Worm (Caenorhabditis elegans): Measurements from ENCODE around the gene K09E9.7.
A peak's percentile ranks its signal among the peaks of the same experiment; 100 is the strongest.

Gene K09E9.7

ce11 chrX:15622041-15622440 lies 18.7 kb upstream of the K09E9.7 start:
- TF ChIP-seq nhr-71 (tag; optimal IDR thresholded peaks at IDR 0.05) (peak; percentile 19), fkh-8 (tag; optimal IDR thresholded peaks at IDR 0.05) (peak; percentile 24), efl-1 (optimal IDR thresholded peaks at IDR 0.05) (no peak), efl-1 (GFP tag; optimal IDR thresholded peaks at IDR 0.05 in 1 of 2) (peak in 1 of 2 experiments; percentile 79), tlp-1 (tag; optimal IDR thresholded peaks at IDR 0.05) (no peak), elt-2 (tag; optimal IDR thresholded peaks at IDR 0.05) (peak; percentile 25), lin-14 (GFP tag; optimal IDR thresholded peaks at IDR 0.05) (peak; percentile 45), unc-130 (tag; optimal IDR thresholded peaks at IDR 0.05) (no peak), unc-30 (tag; optimal IDR thresholded peaks at IDR 0.05) (no peak)

DNA sequence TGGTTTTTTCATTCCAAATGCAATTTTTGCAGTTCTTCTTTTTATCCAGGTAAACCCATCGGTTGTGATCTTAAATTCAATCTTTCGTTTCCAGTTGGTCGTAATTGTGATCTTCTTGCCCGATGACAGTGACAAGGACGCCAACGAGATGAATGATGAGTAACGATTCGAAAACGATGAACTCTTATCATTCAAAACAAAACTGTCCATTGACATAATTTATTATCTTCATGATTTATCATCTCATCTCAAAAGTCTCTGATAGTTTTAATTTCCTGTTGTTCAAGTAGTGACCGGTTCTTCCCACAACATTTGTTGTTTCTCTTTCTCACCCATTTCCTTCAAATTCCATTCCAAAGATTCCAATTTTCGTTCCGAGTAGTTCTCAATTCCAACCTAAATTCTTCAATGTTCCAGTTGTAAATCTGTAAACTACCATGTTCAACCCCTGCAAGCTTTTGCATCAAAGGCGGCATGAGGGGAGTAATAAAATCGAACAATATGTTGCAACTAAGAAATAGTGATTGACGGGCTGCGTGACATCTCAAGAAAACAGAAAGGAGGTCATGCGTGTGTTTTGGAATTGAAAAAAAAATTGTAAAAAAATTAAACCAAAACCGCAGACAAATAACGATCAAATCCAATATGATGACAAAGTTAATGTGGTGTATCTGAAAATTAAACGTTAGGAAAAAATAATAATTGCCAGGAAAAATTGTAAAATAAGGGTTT lies 14.4 kb upstream of the K09E9.7 start:
- no peak for TF ChIP-seq zip-4 (GFP tag; optimal IDR thresholded peaks at IDR 0.05)
- no peak for TF ChIP-seq dsc-1 (tag; optimal IDR thresholded peaks at IDR 0.05)
- peak in 3 of 6 experiments; percentile 19 to 80 (median 62) for TF ChIP-seq elt-3 (tag; optimal IDR thresholded peaks at IDR 0.05)
- TF ChIP-seq Y116A8C.19 (tag; optimal IDR thresholded peaks at IDR 0.05; ENCODE audit: borderline replicate concordance), result no peak
- TF ChIP-seq nhr-90 (tag; optimal IDR thresholded peaks at IDR 0.05; ENCODE audit: poor library complexity), result peak; percentile 29
- peak; percentile 28 for TF ChIP-seq nhr-20 (tag; optimal IDR thresholded peaks at IDR 0.05)
- TF ChIP-seq lir-3 (tag; optimal IDR thresholded peaks at IDR 0.05; ENCODE audit: poor library complexity), result no peak
- TF ChIP-seq lin-14 (GFP tag; optimal IDR thresholded peaks at IDR 0.05), result peak; percentile 38
- peak; percentile 26 for TF ChIP-seq nhr-71 (tag; optimal IDR thresholded peaks at IDR 0.05)
- TF ChIP-seq nhr-85 (tag), result peak; percentile 85
- no peak for TF ChIP-seq irx-1 (tag; optimal IDR thresholded peaks at IDR 0.05)
- peak; percentile 51; the same call in 1 of the 2 replicates for TF ChIP-seq grh-1 (GFP tag; IDR thresholded peaks at IDR 0.05)
- no peak for TF ChIP-seq pqm-1 (tag; optimal IDR thresholded peaks at IDR 0.05)
- TF ChIP-seq snu-23 (GFP tag; optimal IDR thresholded peaks at IDR 0.05), result peak; percentile 40
- no peak for TF ChIP-seq ceh-82 (tag; optimal IDR thresholded peaks at IDR 0.05)
- TF ChIP-seq pag-3 (tag; optimal IDR thresholded peaks at IDR 0.05; ENCODE audit: borderline replicate concordance, insufficient read depth), result no peak
- TF ChIP-seq nhr-19 (GFP tag; conservative IDR thresholded peaks at IDR 0.05), result 0 out of 2 replicates have a peak, but pooled peaks have one; percentile 19
- TF ChIP-seq unc-130 (tag; optimal IDR thresholded peaks at IDR 0.05), result no peak
- peak; percentile 31 for TF ChIP-seq blmp-1 (tag; optimal IDR thresholded peaks at IDR 0.05)
- no peak for TF ChIP-seq fkh-8 (tag; optimal IDR thresholded peaks at IDR 0.05)
- TF ChIP-seq nhr-76 (tag; optimal IDR thresholded peaks at IDR 0.05), result no peak
- no peak for TF ChIP-seq hlh-4 (tag; optimal IDR thresholded peaks at IDR 0.05)
- no peak for TF ChIP-seq mab-9 (GFP tag; IDR thresholded peaks at IDR 0.05)
- TF ChIP-seq alr-1 (tag; optimal IDR thresholded peaks at IDR 0.05; ENCODE audit: borderline replicate concordance), result no peak
- TF ChIP-seq lin-13 (GFP tag; optimal IDR thresholded peaks at IDR 0.05), result no peak
- no peak for TF ChIP-seq C34B4.2 (tag; optimal IDR thresholded peaks at IDR 0.05)
- TF ChIP-seq rnt-1 (tag; optimal IDR thresholded peaks at IDR 0.05), result no peak

ce11 chrX:15627814-15628213 lies 12.9 kb upstream of the K09E9.7 start:
- TF ChIP-seq lin-14 (GFP tag; optimal IDR thresholded peaks at IDR 0.05) (peak; percentile 86), C34B4.2 (tag; optimal IDR thresholded peaks at IDR 0.05) (no peak), swsn-7 (tag; optimal IDR thresholded peaks at IDR 0.05) (no peak), isw-1 (GFP tag; IDR thresholded peaks at IDR 0.05) (no peak), xbp-1 (tag; optimal IDR thresholded peaks at IDR 0.05) (no peak), ceh-63 (GFP tag; optimal IDR thresholded peaks at IDR 0.05) (no peak), irx-1 (tag; optimal IDR thresholded peaks at IDR 0.05) (peak; percentile 4), skn-1 (tag; optimal IDR thresholded peaks at IDR 0.05) (no peak), hlh-4 (tag; optimal IDR thresholded peaks at IDR 0.05) (no peak), lin-35 (GFP tag; optimal IDR thresholded peaks at IDR 0.05) (no peak), tlp-1 (tag; optimal IDR thresholded peaks at IDR 0.05) (no peak), unc-130 (tag; optimal IDR thresholded peaks at IDR 0.05) (no peak), efl-3 (GFP tag; optimal IDR thresholded peaks at IDR 0.05) (no peak), snu-23 (GFP tag; optimal IDR thresholded peaks at IDR 0.05) (no peak), lin-39 (tag; optimal IDR thresholded peaks at IDR 0.05) (peak; percentile 31), elt-2 (tag; optimal IDR thresholded peaks at IDR 0.05) (no peak), fkh-10 (GFP tag; optimal IDR thresholded peaks at IDR 0.05) (no peak), unc-30 (tag; optimal IDR thresholded peaks at IDR 0.05) (no peak), Y116A8C.19 (tag; optimal IDR thresholded peaks at IDR 0.05; ENCODE audit: borderline replicate concordance) (no peak), nhr-90 (tag; optimal IDR thresholded peaks at IDR 0.05; ENCODE audit: poor library complexity) (no peak), nhr-85 (tag) (peak; percentile 71), nhr-76 (tag; optimal IDR thresholded peaks at IDR 0.05) (no peak)

Measured in whole organism, L1 larva.